Worm (Caenorhabditis elegans) whole organism, young adult: ENCODE measurements around the gene F47B8.3.
A peak's percentile ranks its signal among the peaks of the same experiment; 100 is the strongest.

Source experiments
- B0019.2 ChIP-seq: fragments of 200-800 bp; sonication (Bioruptor generic); conservative IDR thresholded peaks from 2 replicates; pipeline ENCODE4 v1.3.6; 2022; ENCODE audit warnings: missing genetic modification reagents, missing genetic modification characterization, missing compliant biosample characterization
- C06A6.2 ChIP-seq: fragments of 200-800 bp; sonication (Bioruptor generic); conservative IDR thresholded peaks from 2 replicates; pipeline ENCODE4 v1.3.6; 2022; ENCODE audit warnings: missing genetic modification characterization, missing compliant biosample characterization
- C17E4.6 ChIP-seq: fragments of 200-800 bp; sonication (Bioruptor generic); IDR thresholded peaks from 2 replicates; pipeline ENCODE4 v1.3.6; 2022; ENCODE audit warnings: missing genetic modification reagents, missing genetic modification characterization, missing compliant biosample characterization
- F33H1.4 ChIP-seq: fragments of 200-800 bp; sonication (Bioruptor generic); IDR thresholded peaks from 2 replicates; pipeline ENCODE4 v1.3.6; 2022; ENCODE audit warnings: missing genetic modification reagents, missing genetic modification characterization, missing compliant biosample characterization
- F39B2.1 ChIP-seq: fragments of 200-800 bp; sonication (Bioruptor generic); IDR thresholded peaks from 2 replicates; pipeline ENCODE4 v1.3.6; 2022; ENCODE audit warnings: missing genetic modification reagents, missing genetic modification characterization, missing compliant biosample characterization
- F49E8.2 ChIP-seq: sonication (generic microtip); optimal IDR thresholded peaks from 3 replicates; lab custom pipeline; 2017; ENCODE audit warnings: missing genetic modification characterization, mild to moderate bottlenecking, missing compliant biosample characterization, antibody characterized with exemption, moderate library complexity; ENCODE audit not compliant: insufficient read depth
- F55B11.4 ChIP-seq: sonication (generic microtip); optimal IDR thresholded peaks from 2 replicates; lab custom pipeline; 2016; ENCODE audit warnings: missing compliant biosample characterization, missing genetic modification characterization, borderline replicate concordance; ENCODE audit not compliant: insufficient read depth
- K11D2.4 ChIP-seq: fragments of 200-800 bp; sonication (Bioruptor generic); IDR thresholded peaks from 2 replicates; pipeline ENCODE4 v1.3.6; 2022; ENCODE audit warnings: missing genetic modification reagents, missing genetic modification characterization, missing compliant biosample characterization
- K12H6.12 ChIP-seq: fragments of 200-800 bp; sonication (Bioruptor generic); optimal IDR thresholded peaks from 2 replicates; lab custom pipeline; 2018; ENCODE audit warnings: mild to moderate bottlenecking, missing genetic modification characterization, missing compliant biosample characterization
- T26A5.8 ChIP-seq: sonication (generic microtip); optimal IDR thresholded peaks from 2 replicates; lab custom pipeline; 2016; ENCODE audit warnings: missing genetic modification characterization, missing compliant biosample characterization
- Y79H2A.3 ChIP-seq: fragments of 200-800 bp; sonication (Bioruptor generic); conservative IDR thresholded peaks from 2 replicates; pipeline ENCODE4 v1.3.6; 2022; ENCODE audit warnings: missing genetic modification reagents, missing genetic modification characterization, missing compliant biosample characterization
- Y95B8A.8 ChIP-seq: fragments of 200-800 bp; sonication (Bioruptor generic); IDR thresholded peaks from 2 replicates; pipeline ENCODE4 v1.3.6; 2022; ENCODE audit warnings: missing genetic modification reagents, missing genetic modification characterization, missing compliant biosample characterization
- ZK185.1 ChIP-seq: sonication (generic microtip); optimal IDR thresholded peaks from 2 replicates; lab custom pipeline; 2016; ENCODE audit warnings: mild to moderate bottlenecking, missing genetic modification characterization, missing compliant biosample characterization; ENCODE audit not compliant: poor library complexity, severe bottlenecking
- aptf-2 ChIP-seq: fragments of 200-800 bp; sonication (Bioruptor generic); conservative IDR thresholded peaks from 2 replicates; pipeline ENCODE4 v1.3.6; 2022; ENCODE audit warnings: missing genetic modification reagents, missing genetic modification characterization, missing compliant biosample characterization
- bed-1 ChIP-seq: fragments of 200-800 bp; sonication (Bioruptor generic); IDR thresholded peaks from 2 replicates; pipeline ENCODE4 v1.3.6; 2022; ENCODE audit warnings: missing genetic modification reagents, missing genetic modification characterization, missing compliant biosample characterization
- cebp-2 ChIP-seq: fragments of 200-800 bp; sonication (Bioruptor generic); IDR thresholded peaks from 2 replicates; pipeline ENCODE4 v1.3.6; 2022; ENCODE audit warnings: missing genetic modification characterization, missing compliant biosample characterization
- dpl-1 ChIP-seq: fragments of 150-350 bp; optimal IDR thresholded peaks from 2 replicates; lab custom pipeline; 2014; ENCODE audit warnings: missing biosample characterization, missing genetic modification reagents, missing genetic modification characterization
- efl-1 ChIP-seq: fragments of 150-350 bp; optimal IDR thresholded peaks from 2 replicates; lab custom pipeline; 2014; ENCODE audit warnings: missing biosample characterization, missing genetic modification reagents, missing genetic modification characterization
- ets-4 ChIP-seq: fragments of 200-800 bp; sonication (Bioruptor generic); optimal IDR thresholded peaks from 2 replicates; lab custom pipeline; 2018; ENCODE audit warnings: mild to moderate bottlenecking, missing genetic modification characterization, missing compliant biosample characterization
- fkh-3 ChIP-seq: sonication (generic microtip); optimal IDR thresholded peaks from 2 replicates; lab custom pipeline; 2016; ENCODE audit warnings: mild to moderate bottlenecking, missing genetic modification characterization, missing compliant biosample characterization
- him-1 ChIP-seq: sonication (generic microtip); optimal IDR thresholded peaks from 2 replicates; lab custom pipeline; 2016; ENCODE audit warnings: missing genotype, missing genetic modification reagents, missing genetic modification characterization, missing compliant biosample characterization
- hlh-26 ChIP-seq: fragments of 200-800 bp; sonication (Bioruptor generic); conservative IDR thresholded peaks from 2 replicates; pipeline ENCODE4 v1.3.6; 2022; ENCODE audit warnings: missing genetic modification reagents, missing genetic modification characterization, missing compliant biosample characterization
- hmg-20 ChIP-seq: fragments of 200-800 bp; sonication (Bioruptor generic); IDR thresholded peaks from 2 replicates; pipeline ENCODE4 v1.3.6; 2022; ENCODE audit warnings: missing genetic modification reagents, missing genetic modification characterization, missing compliant biosample characterization
- hsf-1 ChIP-seq: fragments of 200-800 bp; sonication (Bioruptor generic); IDR thresholded peaks from 2 replicates; pipeline ENCODE4 v1.3.6; 2022; ENCODE audit warnings: missing genetic modification reagents, missing genetic modification characterization, missing compliant biosample characterization
- let-607 ChIP-seq, 2 experiments: fragments of 200-800 bp in 1 of 2; sonication (Bioruptor generic) in 1 of 2; sonication (generic microtip) in 1 of 2; optimal IDR thresholded peaks; 2 replicates each; lab custom pipeline; 2016 to 2018; ENCODE audit warnings: mild to moderate bottlenecking in 2 of 2, missing compliant biosample characterization in 2 of 2, missing genetic modification characterization in 2 of 2, moderate library complexity in 2 of 2, missing genotype in 1 of 2
- lin-26 ChIP-seq: fragments of 200-800 bp; sonication (Bioruptor generic); IDR thresholded peaks from 2 replicates; pipeline ENCODE4 v1.3.6; 2022; ENCODE audit warnings: missing genetic modification reagents, missing genetic modification characterization, missing compliant biosample characterization
- lsl-1 ChIP-seq: fragments of 200-800 bp; sonication (Bioruptor generic); optimal IDR thresholded peaks from 2 replicates; lab custom pipeline; 2018; ENCODE audit warnings: mild to moderate bottlenecking, missing genetic modification characterization, moderate library complexity, missing compliant biosample characterization
- madf-6 ChIP-seq: fragments of 200-800 bp; sonication (Bioruptor generic); IDR thresholded peaks from 2 replicates; pipeline ENCODE4 v1.3.6; 2022; ENCODE audit warnings: missing genetic modification reagents, missing genetic modification characterization, missing compliant biosample characterization
- madf-8 ChIP-seq: fragments of 200-800 bp; sonication (Bioruptor generic); conservative IDR thresholded peaks from 2 replicates; pipeline ENCODE4 v1.3.6; 2022; ENCODE audit warnings: missing genetic modification reagents, missing genetic modification characterization, missing compliant biosample characterization
- nhr-27 ChIP-seq: fragments of 200-800 bp; sonication (Bioruptor generic); optimal IDR thresholded peaks from 2 replicates; lab custom pipeline; 2018; ENCODE audit warnings: mild to moderate bottlenecking, missing genetic modification characterization, moderate library complexity, missing compliant biosample characterization
- pbrm-1 ChIP-seq: fragments of 200-800 bp; sonication (Bioruptor generic); IDR thresholded peaks from 2 replicates; pipeline ENCODE4 v1.3.6; 2022; ENCODE audit warnings: missing genetic modification reagents, missing genetic modification characterization, missing compliant biosample characterization
- pha-4 ChIP-seq: fragments of 150-350 bp; sonication (generic microtip); optimal IDR thresholded peaks from 2 replicates; lab custom pipeline; 2014; ENCODE audit warnings: missing biosample characterization, missing genetic modification reagents, missing genetic modification characterization
- repo-1 ChIP-seq: sonication (generic microtip); optimal IDR thresholded peaks from 2 replicates; lab custom pipeline; 2017; ENCODE audit warnings: mild to moderate bottlenecking, missing genetic modification characterization, missing compliant biosample characterization
- sdz-38 ChIP-seq: sonication (generic microtip); optimal IDR thresholded peaks from 2 replicates; lab custom pipeline; 2016; ENCODE audit warnings: missing genotype, missing genetic modification characterization, missing compliant biosample characterization
- snpc-1.1 ChIP-seq: sonication (generic microtip); optimal IDR thresholded peaks from 2 replicates; lab custom pipeline; 2017; ENCODE audit warnings: missing genetic modification characterization, mild to moderate bottlenecking, missing compliant biosample characterization, antibody characterized with exemption, moderate library complexity, missing genotype, missing genetic modification reagents; ENCODE audit not compliant: insufficient read depth
- snpc-3.4 ChIP-seq: sonication (generic microtip); optimal IDR thresholded peaks from 2 replicates; lab custom pipeline; 2017; ENCODE audit warnings: missing genetic modification characterization, mild to moderate bottlenecking, missing compliant biosample characterization, antibody characterized with exemption, moderate library complexity, missing genotype, missing genetic modification reagents
- somi-1 ChIP-seq: fragments of 200-800 bp; sonication (Bioruptor generic); optimal IDR thresholded peaks from 2 replicates; lab custom pipeline; 2018; ENCODE audit warnings: mild to moderate bottlenecking, missing genetic modification characterization, missing compliant biosample characterization
- sptf-2 ChIP-seq: fragments of 200-800 bp; sonication (Bioruptor generic); optimal IDR thresholded peaks from 2 replicates; lab custom pipeline; 2018; ENCODE audit warnings: mild to moderate bottlenecking, missing genetic modification characterization, missing compliant biosample characterization
- xnd-1 ChIP-seq: sonication (generic microtip); optimal IDR thresholded peaks from 2 replicates; lab custom pipeline; 2016; ENCODE audit warnings: missing genotype, missing genetic modification reagents, missing genetic modification characterization, missing compliant biosample characterization
- ztf-18 ChIP-seq: sonication (generic microtip); optimal IDR thresholded peaks from 2 replicates; lab custom pipeline; 2016; ENCODE audit warnings: missing genotype, mild to moderate bottlenecking, missing genetic modification characterization, missing compliant biosample characterization
- ztf-3 ChIP-seq: fragments of 200-800 bp; sonication (Bioruptor generic); optimal IDR thresholded peaks from 2 replicates; lab custom pipeline; 2018; ENCODE audit warnings: mild to moderate bottlenecking, missing genetic modification characterization, missing compliant biosample characterization
- ztf-6 ChIP-seq: fragments of 200-800 bp; sonication (Bioruptor generic); IDR thresholded peaks from 2 replicates; pipeline ENCODE4 v1.3.6; 2022; ENCODE audit warnings: missing genetic modification reagents, missing genetic modification characterization, missing compliant biosample characterization

Gene F47B8.3

DNA sequence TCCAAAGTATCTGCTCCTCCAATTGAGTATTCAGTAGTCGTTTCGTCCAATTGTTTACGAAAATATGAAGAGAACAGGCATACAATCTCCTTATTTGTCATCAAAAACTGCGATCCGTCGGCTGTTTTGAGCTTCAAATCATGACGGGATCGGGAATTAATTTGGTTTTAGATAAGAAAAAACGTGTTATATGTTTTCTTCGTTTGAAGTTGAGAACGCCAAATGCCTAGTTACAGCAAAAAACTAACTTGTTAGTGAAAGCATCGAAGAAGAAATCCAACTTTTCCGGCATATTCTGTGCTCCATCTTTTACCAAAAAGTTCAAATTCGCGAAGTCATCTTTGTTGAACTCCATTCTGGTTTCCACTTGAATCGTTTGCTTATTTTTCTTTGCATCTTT lies 33.4 kb downstream of the F47B8.3 start, which contains the start of gene F14D7.1:
F14D7.1 (minus strand) TSS at position 101 of the 400 bp plus-strand sequence.
- TF ChIP-seq snpc-3.4 = no peak
- no peak for TF ChIP-seq C06A6.2 (GFP tag; lab: Robert Waterston, UW)
- TF ChIP-seq sptf-2 (GFP tag; lab: Kevin White, UChicago) = no peak

DNA sequence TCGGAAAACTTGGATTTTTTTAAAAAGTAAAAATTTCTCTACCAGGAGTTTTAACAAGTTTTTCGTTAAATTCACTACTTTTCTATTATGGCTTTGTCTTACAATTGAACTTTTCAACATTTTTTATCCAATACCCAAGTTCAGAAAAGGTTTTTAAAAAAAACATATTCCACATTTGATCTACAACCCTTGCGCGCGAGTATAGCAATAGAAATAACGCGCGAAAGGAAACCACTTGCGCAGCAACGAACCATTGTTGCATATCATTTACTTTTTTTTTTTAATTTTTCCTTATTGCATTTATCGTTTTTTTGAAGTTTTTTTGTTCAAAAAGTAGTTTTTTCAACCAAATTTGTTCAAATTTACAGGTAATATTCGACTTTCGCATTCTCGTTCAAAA lies 37.0 kb downstream of the F47B8.3 start, which contains the start of gene F40G12.11:
F40G12.11 (plus strand) TSS at position 369 of the 400 bp plus-strand sequence.
- TF ChIP-seq F55B11.4 = no peak
- no peak for TF ChIP-seq lsl-1 (GFP tag; lab: Kevin White, UChicago)
- TF ChIP-seq C17E4.6 (GFP tag; lab: Robert Waterston, UW) = no peak
- no peak for TF ChIP-seq Y95B8A.8 (GFP tag; lab: Robert Waterston, UW)
- TF ChIP-seq him-1 (tag; lab: Kevin White, UChicago) = no peak
- TF ChIP-seq madf-8 (GFP tag; lab: Robert Waterston, UW) = 0 out of 2 replicates have a peak, but pooled peaks have one; percentile 18
- TF ChIP-seq hsf-1 = no peak
- no peak for TF ChIP-seq somi-1 (GFP tag; lab: Kevin White, UChicago)
- no peak for TF ChIP-seq ZK185.1 (tag; lab: Kevin White, UChicago)
- no peak for TF ChIP-seq K11D2.4 (GFP tag; lab: Robert Waterston, UW)
- no peak for TF ChIP-seq ztf-18
- no peak for TF ChIP-seq snpc-1.1 (tag; lab: Kevin White, UChicago)
- TF ChIP-seq cebp-2 (GFP tag; lab: Robert Waterston, UW) = no peak
- no peak for TF ChIP-seq sptf-2 (GFP tag; lab: Kevin White, UChicago)
- peak; percentile 34 for TF ChIP-seq dpl-1 (GFP tag; lab: Kevin White, UChicago)
- peak; percentile 52; the same call in 1 of the 2 replicates for TF ChIP-seq madf-6 (GFP tag; lab: Robert Waterston, UW)
- TF ChIP-seq F49E8.2 = no peak
- TF ChIP-seq Y79H2A.3 (GFP tag; lab: Robert Waterston, UW) = no peak
- TF ChIP-seq efl-1 (GFP tag; lab: Kevin White, UChicago) = peak; percentile 78
- no peak for TF ChIP-seq lin-26 (GFP tag; lab: Robert Waterston, UW)

DNA sequence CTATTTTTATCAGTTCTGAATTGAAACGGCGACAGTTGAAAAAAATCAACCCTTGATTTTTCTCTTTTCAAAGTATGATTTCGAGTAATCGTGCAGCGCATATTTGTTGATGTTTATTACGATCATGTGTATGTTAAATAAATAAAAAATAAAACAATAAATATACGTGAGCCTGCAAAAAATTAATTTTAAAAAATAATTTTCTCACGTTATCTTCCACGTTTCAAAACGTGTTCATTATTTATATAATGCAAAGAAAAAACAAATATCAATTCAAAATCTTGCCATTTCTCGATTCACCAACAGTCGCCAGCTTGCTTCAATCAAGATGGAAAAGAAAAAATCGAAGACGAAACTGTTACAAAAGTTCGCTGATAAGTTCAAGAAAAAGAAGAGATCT lies 39.6 kb downstream of the F47B8.3 start, which contains the start of gene F40G12.10:
F40G12.10 (plus strand) TSS at position 301 of the 400 bp plus-strand sequence.
- no peak for TF ChIP-seq B0019.2 (GFP tag; lab: Robert Waterston, UW)
- TF ChIP-seq K12H6.12 (tag; lab: Kevin White, UChicago) = no peak
- TF ChIP-seq F39B2.1 = no peak
- no peak for TF ChIP-seq repo-1
- no peak for TF ChIP-seq ztf-6 (GFP tag; lab: Robert Waterston, UW)
- TF ChIP-seq efl-1 (GFP tag; lab: Kevin White, UChicago) = no peak
- TF ChIP-seq aptf-2 (GFP tag; lab: Robert Waterston, UW) = no peak

DNA sequence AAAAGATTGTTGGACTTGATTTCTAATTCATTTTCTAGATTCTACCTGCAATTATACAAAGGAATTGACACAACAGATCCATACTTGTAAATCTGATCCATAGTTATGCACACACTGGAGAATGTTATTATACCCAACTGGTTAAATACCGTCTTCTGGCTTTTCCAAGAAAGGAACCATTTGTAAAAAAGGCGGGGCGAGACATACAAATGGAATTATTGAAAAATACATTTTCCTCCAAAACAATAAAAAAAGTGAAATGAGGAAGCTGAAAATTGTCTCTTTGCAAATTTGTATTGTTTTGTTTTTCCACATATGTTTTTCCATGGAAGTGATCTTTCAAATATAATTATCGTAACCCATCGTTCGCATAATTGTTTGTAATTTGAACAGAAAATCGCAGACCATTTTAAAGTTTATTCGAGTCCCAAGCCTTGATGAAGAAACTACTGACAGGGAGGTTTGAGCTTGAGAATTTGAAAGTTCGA lies 40.5 kb downstream of the F47B8.3 start, which contains the start of the genes srt-74 and F40G12.9:
srt-74 (minus strand) TSS at position 101 of the 488 bp plus-strand sequence.
F40G12.9 (plus strand) TSS at position 438 of the 488 bp plus-strand sequence.
- TF ChIP-seq pbrm-1 (GFP tag; lab: Robert Waterston, UW) = no peak
- no peak for TF ChIP-seq Y95B8A.8 (GFP tag; lab: Robert Waterston, UW)
- TF ChIP-seq fkh-3 = no peak

DNA sequence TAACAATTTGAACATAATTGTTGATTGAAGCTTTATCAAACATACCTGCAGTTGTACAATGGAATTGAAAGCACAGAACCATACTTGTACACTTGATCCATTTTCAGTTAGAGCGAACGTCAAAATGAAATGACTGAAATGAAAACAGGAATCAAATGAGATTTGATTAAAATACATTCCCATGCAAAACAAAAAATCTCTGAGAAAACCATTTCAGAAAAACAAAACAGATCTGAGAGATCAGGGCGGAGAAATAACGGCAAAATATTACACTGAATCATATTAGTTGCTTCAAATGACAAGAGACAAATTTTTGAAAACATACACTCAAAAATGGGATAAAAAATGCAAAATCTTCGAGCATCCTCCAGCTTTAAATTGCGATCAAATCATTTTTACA lies 43.0 kb downstream of the F47B8.3 start, which contains the start of gene srt-33:
srt-33 (minus strand) TSS at position 101 of the 400 bp plus-strand sequence.
- TF ChIP-seq pha-4 (tag; lab: Kevin White, UChicago) (no peak), ets-4 (no peak), ztf-3 (no peak), bed-1 (GFP tag; lab: Robert Waterston, UW) (no peak), hmg-20 (GFP tag; lab: Robert Waterston, UW) (no peak), xnd-1 (tag; lab: Kevin White, UChicago) (no peak), hlh-26 (GFP tag; lab: Robert Waterston, UW) (no peak), F33H1.4 (no peak), nhr-27 (tag; lab: Kevin White, UChicago) (no peak), T26A5.8 (tag; lab: Kevin White, UChicago) (no peak), sdz-38 (no peak), fkh-3 (no peak), let-607 (tag; optimal IDR thresholded peaks at IDR 0.05; lab: Kevin White, UChicago) (no peak)
